Fruit fly (Drosophila melanogaster) whole organism, embryonic: Measurements from ENCODE around the gene Rbbp5.

Source experiments
- Aef1 ChIP-seq: fragments of 200-800 bp; sonication (Bioruptor generic); IDR thresholded peaks from 3 replicates; pipeline ENCODE4 v1.3.6; 2022; ENCODE audit warnings: missing biosample characterization, missing genetic modification characterization
- Blimp-1 ChIP-seq: fragments of 200-800 bp; sonication (Bioruptor generic); optimal IDR thresholded peaks from 3 replicates; lab custom pipeline; 2018; ENCODE audit warnings: missing biosample characterization, missing genetic modification characterization, mild to moderate bottlenecking, moderate library complexity, missing genetic modification reagents
- CG1024 ChIP-seq: fragments of 200-800 bp; sonication (Bioruptor generic); IDR thresholded peaks from 2 replicates; pipeline ENCODE4 v1.3.6; 2022; ENCODE audit warnings: missing biosample characterization, missing genetic modification characterization
- CG11093 ChIP-seq: fragments of 200-800 bp; sonication (Bioruptor generic); IDR thresholded peaks from 3 replicates; pipeline ENCODE4 v1.3.6; 2022; ENCODE audit warnings: missing biosample characterization, missing genetic modification characterization
- CG11504 ChIP-seq: fragments of 200-800 bp; sonication (Bioruptor generic); optimal IDR thresholded peaks from 3 replicates; lab custom pipeline; 2019; ENCODE audit warnings: missing biosample characterization, mild to moderate bottlenecking, missing genetic modification characterization, moderate library complexity
- CG12219 ChIP-seq: fragments of 200-800 bp; sonication (Bioruptor generic); optimal IDR thresholded peaks from 3 replicates; lab custom pipeline; 2018; ENCODE audit warnings: missing biosample characterization, mild to moderate bottlenecking, missing genetic modification characterization
- CG13287 ChIP-seq: fragments of 200-800 bp; sonication (Bioruptor generic); IDR thresholded peaks from 2 replicates; pipeline ENCODE4 v1.3.6; 2022; ENCODE audit warnings: missing biosample characterization, missing genetic modification characterization; ENCODE audit not compliant: partially characterized antibody
- CG13775 ChIP-seq: fragments of 200-800 bp; sonication (Bioruptor generic); optimal IDR thresholded peaks from 3 replicates; lab custom pipeline; 2017; ENCODE audit warnings: missing biosample characterization, mild to moderate bottlenecking, missing genetic modification characterization
- CG1529 ChIP-seq: fragments of 200-800 bp; sonication (Bioruptor generic); optimal IDR thresholded peaks from 3 replicates; lab custom pipeline; 2018; ENCODE audit warnings: missing biosample characterization, missing genetic modification characterization
- CG17829 ChIP-seq: fragments of 200-800 bp; optimal IDR thresholded peaks from 2 replicates; lab custom pipeline; 2019; ENCODE audit warnings: missing biosample characterization, mild to moderate bottlenecking, missing genetic modification characterization, moderate library complexity
- CG2199 ChIP-seq: fragments of 200-800 bp; sonication (Bioruptor generic); IDR thresholded peaks from 3 replicates; pipeline ENCODE4 v1.3.6; 2022; ENCODE audit warnings: missing biosample characterization, missing genetic modification characterization
- CG32532 ChIP-seq: fragments of 200-800 bp; sonication (Bioruptor generic); IDR thresholded peaks from 2 replicates; pipeline ENCODE4 v1.3.6; 2022; ENCODE audit warnings: missing biosample characterization, missing genetic modification characterization
- CG3407 ChIP-seq: fragments of 200-800 bp; sonication (Bioruptor generic); optimal IDR thresholded peaks from 2 replicates; lab custom pipeline; 2018; ENCODE audit warnings: missing biosample characterization, mild to moderate bottlenecking, missing genetic modification characterization
- CG43689 ChIP-seq: fragments of 200-800 bp; sonication (Bioruptor generic); IDR thresholded peaks from 2 replicates; pipeline ENCODE4 v1.3.6; 2022; ENCODE audit warnings: missing biosample characterization, missing genetic modification characterization
- CG6254 ChIP-seq: fragments of 200-800 bp; sonication (Bioruptor generic); optimal IDR thresholded peaks from 3 replicates; lab custom pipeline; 2017; ENCODE audit warnings: mild to moderate bottlenecking, missing biosample characterization, missing genetic modification reagents, missing genetic modification characterization
- CG6683 ChIP-seq: fragments of 200-800 bp; sonication (Bioruptor generic); optimal IDR thresholded peaks from 2 replicates; lab custom pipeline; 2017; ENCODE audit warnings: missing biosample characterization, mild to moderate bottlenecking, missing genetic modification characterization, missing genetic modification reagents
- CG7357 ChIP-seq: fragments of 200-800 bp; sonication (Bioruptor generic); IDR thresholded peaks from 3 replicates; pipeline ENCODE4 v1.3.6; 2022; ENCODE audit warnings: missing biosample characterization, missing genetic modification characterization
- CG7928 ChIP-seq: fragments of 200-800 bp; sonication (Bioruptor generic); optimal IDR thresholded peaks from 2 replicates; lab custom pipeline; 2017; ENCODE audit warnings: missing biosample characterization, mild to moderate bottlenecking, missing genetic modification characterization
- CG9797 ChIP-seq: fragments of 200-800 bp; sonication (Bioruptor generic); optimal IDR thresholded peaks from 3 replicates; lab custom pipeline; 2018; ENCODE audit warnings: missing biosample characterization, mild to moderate bottlenecking, missing genetic modification characterization
- CrebB ChIP-seq: fragments of 200-800 bp; sonication (Bioruptor generic); optimal IDR thresholded peaks from 3 replicates; lab custom pipeline; 2018; ENCODE audit warnings: missing biosample characterization, mild to moderate bottlenecking, missing genetic modification characterization
- D19A ChIP-seq: fragments of 200-800 bp; optimal IDR thresholded peaks from 3 replicates; lab custom pipeline; 2019; ENCODE audit warnings: missing biosample characterization, mild to moderate bottlenecking, missing genetic modification characterization, moderate library complexity
- Eip74EF ChIP-seq, 2 experiments: fragments of 200-800 bp in 1 of 2; fragments of >200 bp in 1 of 2; sonication (Bioruptor generic) in 1 of 2; optimal IDR thresholded peaks; 2 replicates each; lab custom pipeline; 2017 to 2019; ENCODE audit warnings: missing biosample characterization in 2 of 2, missing genetic modification characterization in 2 of 2, mild to moderate bottlenecking in 1 of 2, moderate library complexity in 1 of 2
- Ets65A ChIP-seq: fragments of 200-800 bp; sonication (Bioruptor generic); peaks from one replicate; lab custom pipeline; 2016; ENCODE audit warnings: missing biosample characterization, missing genetic modification characterization
- Ets97D ChIP-seq: fragments of 200-800 bp; sonication (Bioruptor generic); optimal IDR thresholded peaks from 3 replicates; lab custom pipeline; 2016; ENCODE audit warnings: missing biosample characterization, missing genetic modification characterization
- Fer3 ChIP-seq: fragments of 200-800 bp; sonication (Bioruptor generic); optimal IDR thresholded peaks from 2 replicates; lab custom pipeline; 2018; ENCODE audit warnings: missing biosample characterization, mild to moderate bottlenecking, missing genetic modification characterization, moderate library complexity
- HLH54F ChIP-seq: fragments of 200-800 bp; sonication (Bioruptor generic); optimal IDR thresholded peaks from 3 replicates; lab custom pipeline; 2016; ENCODE audit warnings: missing biosample characterization, missing genetic modification characterization
- Hr3 ChIP-seq: fragments of 200-800 bp; sonication (Bioruptor generic); optimal IDR thresholded peaks from 3 replicates; lab custom pipeline; 2016; ENCODE audit warnings: missing biosample characterization, missing genetic modification characterization
- Lhr ChIP-seq: fragments of 200-800 bp; sonication (Bioruptor generic); optimal IDR thresholded peaks from 3 replicates; lab custom pipeline; 2017; ENCODE audit warnings: mild to moderate bottlenecking, missing biosample characterization, missing genetic modification reagents, missing genetic modification characterization
- MBD-R2 ChIP-seq: fragments of 200-800 bp; sonication (Bioruptor generic); IDR thresholded peaks from 2 replicates; pipeline ENCODE4 v1.3.6; 2022; ENCODE audit warnings: missing biosample characterization, missing genetic modification characterization
- MESR4 ChIP-seq: fragments of 200-800 bp; sonication (Bioruptor generic); optimal IDR thresholded peaks from 2 replicates; lab custom pipeline; 2018; ENCODE audit warnings: missing biosample characterization, mild to moderate bottlenecking, missing genetic modification characterization, moderate library complexity
- Med ChIP-seq: fragments of 200-800 bp; sonication (Bioruptor generic); peaks from one replicate; lab custom pipeline; 2016; ENCODE audit warnings: missing biosample characterization, missing genetic modification characterization, mild to moderate bottlenecking, inconsistent platforms, moderate library complexity
- Myb ChIP-seq: fragments of 200-800 bp; sonication (Bioruptor generic); optimal IDR thresholded peaks from 2 replicates; lab custom pipeline; 2016; ENCODE audit warnings: missing biosample characterization, missing genetic modification characterization
- Oli ChIP-seq: fragments of 200-800 bp; sonication (Bioruptor generic); optimal IDR thresholded peaks from 2 replicates; lab custom pipeline; 2018; ENCODE audit warnings: missing biosample characterization, mild to moderate bottlenecking, missing genetic modification characterization, moderate library complexity
- Opbp ChIP-seq: fragments of 200-800 bp; sonication (Bioruptor generic); IDR thresholded peaks from 3 replicates; pipeline ENCODE4 v1.3.6; 2022; ENCODE audit warnings: missing biosample characterization, missing genetic modification characterization; ENCODE audit not compliant: partially characterized antibody
- Rfx ChIP-seq: fragments of 200-800 bp; sonication (Bioruptor generic); IDR thresholded peaks from 2 replicates; pipeline ENCODE4 v1.3.6; 2022; ENCODE audit warnings: missing biosample characterization, missing genetic modification characterization
- chm ChIP-seq: fragments of 200-800 bp; sonication (Bioruptor generic); IDR thresholded peaks from 2 replicates; pipeline ENCODE4 v1.3.6; 2022; ENCODE audit warnings: missing biosample characterization, missing genetic modification characterization
- en ChIP-seq: fragments of 200-800 bp; sonication (Bioruptor generic); optimal IDR thresholded peaks from 2 replicates; lab custom pipeline; 2016; ENCODE audit warnings: missing biosample characterization, missing genetic modification characterization
- fd102C ChIP-seq: fragments of 200-800 bp; sonication (Bioruptor generic); optimal IDR thresholded peaks from 2 replicates; lab custom pipeline; 2018; ENCODE audit warnings: missing biosample characterization, mild to moderate bottlenecking, missing genetic modification characterization, moderate library complexity
- gro ChIP-seq: fragments of 200-800 bp; sonication (Bioruptor generic); optimal IDR thresholded peaks from 2 replicates; lab custom pipeline; 2016; ENCODE audit warnings: missing biosample characterization, missing genetic modification characterization
- gsb ChIP-seq: fragments of 200-800 bp; sonication (Bioruptor generic); IDR thresholded peaks from 2 replicates; pipeline ENCODE4 v1.3.6; 2022; ENCODE audit warnings: missing biosample characterization, missing genetic modification characterization
- ind ChIP-seq: fragments of 200-800 bp; sonication (Bioruptor generic); optimal IDR thresholded peaks from 3 replicates; lab custom pipeline; 2016; ENCODE audit warnings: missing biosample characterization, missing genetic modification characterization
- kah ChIP-seq: fragments of 200-800 bp; sonication (Bioruptor generic); optimal IDR thresholded peaks from 2 replicates; lab custom pipeline; 2018; ENCODE audit warnings: missing biosample characterization, mild to moderate bottlenecking, missing genetic modification characterization
- klu ChIP-seq: fragments of 200-800 bp; sonication (Bioruptor generic); IDR thresholded peaks from 2 replicates; pipeline ENCODE4 v1.3.6; 2022; ENCODE audit warnings: missing biosample characterization, missing genetic modification characterization
- nau ChIP-seq: fragments of 200-800 bp; sonication (Bioruptor generic); optimal IDR thresholded peaks from 3 replicates; lab custom pipeline; 2017; ENCODE audit warnings: missing biosample characterization, mild to moderate bottlenecking, missing genetic modification characterization, missing genetic modification reagents
- nerfin-1 ChIP-seq: fragments of 200-800 bp; sonication (Bioruptor generic); optimal IDR thresholded peaks from 3 replicates; lab custom pipeline; 2019; ENCODE audit warnings: missing biosample characterization, mild to moderate bottlenecking, missing genetic modification characterization, moderate library complexity
- oc ChIP-seq: fragments of 200-800 bp; sonication (Bioruptor generic); optimal IDR thresholded peaks from 2 replicates; lab custom pipeline; 2018; ENCODE audit warnings: missing biosample characterization, mild to moderate bottlenecking, missing genetic modification characterization, moderate library complexity
- sc ChIP-seq, 3 experiments: fragments of >200 bp in 2 of 3; fragments of 200-800 bp in 1 of 3; sonication (Bioruptor generic) in 1 of 3; optimal IDR thresholded peaks; 2 replicates in 2 of 3; 3 replicates in 1 of 3; lab custom pipeline; 2017; ENCODE audit warnings: mild to moderate bottlenecking in 1 of 3, missing biosample characterization in 1 of 3, missing genetic modification characterization in 1 of 3, missing genetic modification reagents in 1 of 3
- trh ChIP-seq: fragments of 200-800 bp; sonication (Bioruptor generic); optimal IDR thresholded peaks from 2 replicates; lab custom pipeline; 2016; ENCODE audit warnings: missing biosample characterization, missing genetic modification characterization

Gene Rbbp5

dm6 chr3L:20384086-20384810, 36.5 kb upstream of the Rbbp5 start, which contains the start of the genes CG5498 and fbl (continued):
- no peak for TF ChIP-seq CrebB (tag; lab: Kevin White, UChicago)
- TF ChIP-seq CG12219 (GFP tag; lab: Kevin White, UChicago), result no peak
- TF ChIP-seq gro (GFP tag; lab: Kevin White, UChicago), result peak; percentile 21
- TF ChIP-seq Blimp-1 (GFP tag; lab: Kevin White, UChicago), result peak; percentile 63
- TF ChIP-seq Opbp (GFP tag; lab: Robert Waterston, UW), result no peak
- peak; percentile 86 for TF ChIP-seq Ets65A (GFP tag; lab: Kevin White, UChicago)
- TF ChIP-seq en (GFP tag; lab: Kevin White, UChicago), result no peak
- peak; percentile 99 for TF ChIP-seq CG11504 (tag; lab: Kevin White, UChicago)
- no peak for TF ChIP-seq CG3407 (GFP tag; lab: Kevin White, UChicago)
- peak; percentile 75 for TF ChIP-seq CG13775 (GFP tag; lab: Kevin White, UChicago)
- peak; percentile 73 for TF ChIP-seq Med (GFP tag; lab: Kevin White, UChicago)
- no peak for TF ChIP-seq gsb (GFP tag; lab: Robert Waterston, UW)
- peak; percentile 75 for TF ChIP-seq MBD-R2
- peak; percentile 42 for TF ChIP-seq CG6683 (GFP tag; lab: Kevin White, UChicago)
- peak; percentile 52; the same call in 1 of the 2 replicates for TF ChIP-seq CG13287 (GFP tag; lab: Robert Waterston, UW)
- peak; percentile 64 for TF ChIP-seq ind
- no peak for TF ChIP-seq kah
- no peak for TF ChIP-seq CG43689 (GFP tag; lab: Robert Waterston, UW)
- peak; percentile 65 for TF ChIP-seq Fer3 (tag; lab: Kevin White, UChicago)
- peak; percentile 37; the same call in 1 of the 2 replicates for TF ChIP-seq klu (GFP tag; lab: Robert Waterston, UW)
- TF ChIP-seq Oli (tag; lab: Kevin White, UChicago), result peak; percentile 25
- no peak for TF ChIP-seq CG2199 (GFP tag; lab: Robert Waterston, UW)
- TF ChIP-seq CG9797 (GFP tag; lab: Kevin White, UChicago), result no peak
- peak; percentile 64 for TF ChIP-seq Rfx
- TF ChIP-seq nau (GFP tag; lab: Kevin White, UChicago), result no peak
- TF ChIP-seq CG11093, result no peak
- peak; percentile 74 for TF ChIP-seq CG17829 (tag; lab: Kevin White, UChicago)
- no peak for TF ChIP-seq oc (tag; lab: Kevin White, UChicago)
- TF ChIP-seq chm (GFP tag; lab: Robert Waterston, UW), result no peak
- TF ChIP-seq trh (GFP tag; lab: Kevin White, UChicago), result no peak
- no peak for TF ChIP-seq sc (optimal IDR thresholded peaks at IDR 0.05; lab: Kevin White, UChicago)
- TF ChIP-seq sc (GFP tag; optimal IDR thresholded peaks at IDR 0.05; lab: Kevin White, UChicago), result no peak
- TF ChIP-seq CG6254 (GFP tag; lab: Kevin White, UChicago), result no peak
- peak; percentile 32 for TF ChIP-seq nerfin-1 (tag; lab: Kevin White, UChicago)
- no peak for TF ChIP-seq CG7928
- TF ChIP-seq Myb (GFP tag; lab: Kevin White, UChicago), result peak; percentile 91
- peak; percentile 54 for TF ChIP-seq D19A (tag; lab: Kevin White, UChicago)
- TF ChIP-seq Ets97D, result peak; percentile 14
- peak; percentile 60 for TF ChIP-seq MESR4 (GFP tag; lab: Kevin White, UChicago)
- peak; percentile 52; the same call in 1 of the 2 replicates for TF ChIP-seq CG32532 (GFP tag; lab: Robert Waterston, UW)
- 0 out of 2 replicates have a peak, but pooled peaks have one; percentile 9 for TF ChIP-seq CG1024 (GFP tag; lab: Robert Waterston, UW)
- no peak for TF ChIP-seq Aef1 (GFP tag; lab: Robert Waterston, UW)
- peak; percentile 64 for TF ChIP-seq Hr3 (GFP tag; lab: Kevin White, UChicago)
- TF ChIP-seq HLH54F (GFP tag; lab: Kevin White, UChicago), result peak; percentile 52
- peak in 1 of 2 experiments; percentile 40 for TF ChIP-seq Eip74EF (GFP tag; optimal IDR thresholded peaks at IDR 0.05; lab: Kevin White, UChicago)
- no peak for TF ChIP-seq CG7357 (GFP tag; lab: Robert Waterston, UW)
- peak; percentile 43 for TF ChIP-seq Lhr (GFP tag; lab: Kevin White, UChicago)
- no peak for TF ChIP-seq fd102C (GFP tag; lab: Kevin White, UChicago)
- peak; percentile 32 for TF ChIP-seq CG1529 (GFP tag; lab: Kevin White, UChicago)
